Worm (Caenorhabditis elegans): ENCODE results near the gene R12A1.3.

Gene R12A1.3

DNA sequence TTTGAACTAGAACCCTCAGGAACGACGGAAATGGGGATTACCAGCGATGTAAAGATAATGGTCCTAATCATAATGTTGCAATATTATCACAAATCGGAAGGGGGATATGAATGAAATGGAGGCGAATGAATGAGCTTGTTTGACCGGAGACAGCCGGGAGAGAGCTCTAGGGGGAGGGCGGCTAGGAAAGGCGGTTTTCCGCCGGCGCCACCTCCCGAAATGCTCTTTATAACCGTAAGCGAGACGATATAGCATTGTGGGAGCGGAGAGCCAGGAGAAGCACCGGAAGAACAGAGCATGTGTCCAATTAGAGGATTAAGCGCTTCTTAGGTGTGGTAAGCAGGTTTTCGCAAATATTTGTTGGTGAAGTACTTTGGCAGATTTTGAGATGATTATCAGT is at the start of gene R12A1.3:
TSS of gene R12A1.3 (minus strand) at position 200 of the 400 bp plus-strand sequence.
- TF ChIP-seq skn-1 (tag; optimal IDR thresholded peaks at IDR 0.05) (no peak), fkh-10 (GFP tag; optimal IDR thresholded peaks at IDR 0.05) (no peak), nhr-43 (tag; optimal IDR thresholded peaks at IDR 0.05; ENCODE audit: poor library complexity, severe bottlenecking) (no peak), hmg-11 (tag; optimal IDR thresholded peaks at IDR 0.05) (no peak), fkh-2 (tag; optimal IDR thresholded peaks at IDR 0.05) (no peak), snpc-4 (tag; optimal IDR thresholded peaks at IDR 0.05) (no peak)

- TF ChIP-seq ceh-16 (tag; optimal IDR thresholded peaks at IDR 0.05) (no peak), elt-2 (tag; optimal IDR thresholded peaks at IDR 0.05) (peak; percentile 57), aly-2 (tag; optimal IDR thresholded peaks at IDR 0.05) (no peak), egl-5 (tag; optimal IDR thresholded peaks at IDR 0.05) (peak; percentile 17), fkh-10 (GFP tag; optimal IDR thresholded peaks at IDR 0.05) (peak; percentile 21), fkh-2 (tag; optimal IDR thresholded peaks at IDR 0.05) (no peak), elt-1 (tag; optimal IDR thresholded peaks at IDR 0.05) (peak; percentile 10), ztf-4 (tag; optimal IDR thresholded peaks at IDR 0.05) (no peak), pha-4 (tag; optimal IDR thresholded peaks at IDR 0.05) (peak; percentile 75), lin-15B (tag; optimal IDR thresholded peaks at IDR 0.05) (peak; percentile 43), lsy-12 (tag; optimal IDR thresholded peaks at IDR 0.05) (peak; percentile 54), mml-1 (tag; optimal IDR thresholded peaks at IDR 0.05) (no peak), zag-1 (tag; optimal IDR thresholded peaks at IDR 0.05) (no peak), nhr-237 (tag; optimal IDR thresholded peaks at IDR 0.05) (no peak), unc-39 (tag; optimal IDR thresholded peaks at IDR 0.05) (no peak), skn-1 (tag; optimal IDR thresholded peaks at IDR 0.05) (no peak), nhr-43 (tag; optimal IDR thresholded peaks at IDR 0.05; ENCODE audit: poor library complexity, severe bottlenecking) (peak; percentile 9), lin-39 (tag; optimal IDR thresholded peaks at IDR 0.05) (peak; percentile 24), ztf-11 (tag; optimal IDR thresholded peaks at IDR 0.05) (no peak), snpc-4 (tag; optimal IDR thresholded peaks at IDR 0.05) (peak; percentile 8), sea-2 (GFP tag; optimal IDR thresholded peaks at IDR 0.05) (no peak), nhr-77 (tag; optimal IDR thresholded peaks at IDR 0.05) (no peak), nhr-76 (tag; optimal IDR thresholded peaks at IDR 0.05) (no peak), R02D3.7 (tag; optimal IDR thresholded peaks at IDR 0.05) (no peak), egl-27 (tag; optimal IDR thresholded peaks at IDR 0.05) (no peak), eor-1 (tag; optimal IDR thresholded peaks at IDR 0.05) (no peak), unc-62 (GFP tag; optimal IDR thresholded peaks at IDR 0.05) (peak; percentile 47), nhr-28 (tag; optimal IDR thresholded peaks at IDR 0.05) (no peak), nhr-25 (tag; optimal IDR thresholded peaks at IDR 0.05) (no peak), nfya-1 (tag; optimal IDR thresholded peaks at IDR 0.05; ENCODE audit: insufficient read depth) (peak; percentile 89), tbx-2 (tag; optimal IDR thresholded peaks at IDR 0.05) (no peak), hmg-11 (tag; optimal IDR thresholded peaks at IDR 0.05) (peak; percentile 92), ama-1 (optimal IDR thresholded peaks at IDR 0.05) (peak; percentile 60), fos-1 (tag; optimal IDR thresholded peaks at IDR 0.05) (no peak), ceh-9 (tag; optimal IDR thresholded peaks at IDR 0.05) (no peak), nhr-23 (tag; optimal IDR thresholded peaks at IDR 0.05) (no peak), ceh-28 (tag; optimal IDR thresholded peaks at IDR 0.05) (no peak)
Measured at ce11 chrV:1474486-1475125, 49.0 kb upstream of the R12A1.3 start, which contains the start of the genes F53E2.2 and unc-60. Gene F53E2.2 (plus strand): TSS chrV:1475086. Gene unc-60 (plus strand): TSS chrV:1475086.

ce11 chrV:1472569-1472968 is 47.0 kb upstream of the R12A1.3 start:
- TF ChIP-seq nhr-67 (tag; optimal IDR thresholded peaks at IDR 0.05) (no peak), lsy-12 (tag; optimal IDR thresholded peaks at IDR 0.05) (no peak), pha-4 (tag; optimal IDR thresholded peaks at IDR 0.05) (no peak), elt-1 (tag; optimal IDR thresholded peaks at IDR 0.05) (no peak), nhr-25 (tag; optimal IDR thresholded peaks at IDR 0.05) (peak; percentile 57), zag-1 (tag; optimal IDR thresholded peaks at IDR 0.05) (no peak), eor-1 (tag; optimal IDR thresholded peaks at IDR 0.05) (no peak), lin-39 (tag; optimal IDR thresholded peaks at IDR 0.05) (peak; percentile 7)

Measured in whole organism, L3 larva.